Fruit fly (Drosophila melanogaster) whole organism, embryonic: ENCODE measurements around the gene CG16798.

Source experiments
- CG13624 ChIP-seq: fragments of 200-800 bp; sonication (Bioruptor generic); optimal IDR thresholded peaks from 2 replicates; lab custom pipeline; 2016; ENCODE audit warnings: missing biosample characterization, missing genetic modification characterization
- CG9817 ChIP-seq: fragments of 200-800 bp; sonication (Bioruptor generic); optimal IDR thresholded peaks from 2 replicates; lab custom pipeline; 2018; ENCODE audit warnings: missing biosample characterization, mild to moderate bottlenecking, missing genetic modification characterization, moderate library complexity
- Opbp ChIP-seq: fragments of 200-800 bp; sonication (Bioruptor generic); IDR thresholded peaks from 3 replicates; pipeline ENCODE4 v1.3.6; 2022; ENCODE audit warnings: missing biosample characterization, missing genetic modification characterization; ENCODE audit not compliant: partially characterized antibody
- al ChIP-seq: fragments of 200-800 bp; sonication (Bioruptor generic); IDR thresholded peaks from 2 replicates; pipeline ENCODE4 v1.3.6; 2022; ENCODE audit warnings: missing biosample characterization, missing genetic modification characterization
- gt ChIP-seq: fragments of 200-800 bp; sonication (Bioruptor generic); IDR thresholded peaks from 2 replicates; pipeline ENCODE4 v1.3.6; 2022; ENCODE audit warnings: missing biosample characterization, missing genetic modification characterization
- otp ChIP-seq: fragments of 200-800 bp; sonication (Bioruptor generic); IDR thresholded peaks from 3 replicates; pipeline ENCODE4, ENCODE4 v1.3.6; 2022; ENCODE audit warnings: missing biosample characterization, missing genetic modification characterization
- usp ChIP-seq: fragments of >200 bp; optimal IDR thresholded peaks from 2 replicates; lab custom pipeline; 2017; ENCODE audit warnings: missing biosample characterization, missing genetic modification characterization

DNA sequence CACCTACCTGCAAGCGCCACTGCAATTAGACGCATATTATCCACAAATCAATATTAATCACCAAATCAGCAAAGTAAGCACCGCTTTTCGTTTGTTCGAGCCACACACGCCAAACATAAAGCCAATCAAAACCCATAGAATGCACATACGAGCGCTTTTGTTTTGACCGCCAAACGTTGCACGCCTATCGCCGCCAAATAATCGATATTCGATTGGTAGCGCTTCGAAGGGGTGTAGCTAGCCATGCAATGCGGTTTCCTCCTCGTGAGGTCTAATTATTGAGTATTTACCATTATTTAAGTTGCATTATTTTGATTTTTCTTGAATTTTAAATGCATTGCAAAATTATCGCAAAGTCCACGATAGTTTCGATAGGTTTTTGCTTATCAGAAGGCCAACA, 45.2 kb upstream of the CG16798 start:
- TF ChIP-seq CG13624 (GFP tag; lab: Kevin White, UChicago): no peak
- no peak for TF ChIP-seq otp
- TF ChIP-seq al (GFP tag; lab: Robert Waterston, UW): no peak
- TF ChIP-seq gt (GFP tag; lab: Robert Waterston, UW): no peak
- no peak for TF ChIP-seq CG9817
- TF ChIP-seq Opbp (GFP tag; lab: Robert Waterston, UW): peak; percentile 47; the same call in 1 of the 3 replicates
- no peak for TF ChIP-seq usp (GFP tag; lab: Kevin White, UChicago)
